Worm (Caenorhabditis elegans): ENCODE measurements around the gene Y49A3A.4.
A peak's percentile ranks its signal among the peaks of the same experiment; 100 is the strongest.

The Y49A3A.4 gene

DNA sequence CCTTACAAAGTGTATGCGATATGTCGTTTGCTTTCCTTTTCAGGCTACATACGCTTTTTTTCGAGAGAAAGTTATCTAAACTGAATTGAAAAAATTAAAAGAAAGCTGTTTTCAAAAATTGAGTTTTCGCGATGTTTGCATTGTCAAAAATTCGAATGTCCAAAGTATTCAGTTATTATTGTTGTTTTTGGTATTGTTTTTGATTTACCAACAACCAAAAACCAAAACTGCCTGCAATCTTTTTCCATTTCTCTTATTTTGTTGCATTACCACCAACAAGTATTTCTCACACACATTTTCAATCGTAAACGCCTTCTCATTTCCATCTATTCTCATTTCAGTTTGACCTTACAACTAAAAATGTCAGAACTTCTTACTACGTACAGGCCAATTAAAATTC, 29.9 kb downstream of the Y49A3A.4 start, which contains the start of gene pepm-1:
TSS of gene pepm-1 (plus strand) at position 301 of the 400 bp plus-strand sequence.
- TF ChIP-seq blmp-1 (tag; optimal IDR thresholded peaks at IDR 0.05) (peak; percentile 13), nhr-47 (tag; optimal IDR thresholded peaks at IDR 0.05) (no peak)

DNA sequence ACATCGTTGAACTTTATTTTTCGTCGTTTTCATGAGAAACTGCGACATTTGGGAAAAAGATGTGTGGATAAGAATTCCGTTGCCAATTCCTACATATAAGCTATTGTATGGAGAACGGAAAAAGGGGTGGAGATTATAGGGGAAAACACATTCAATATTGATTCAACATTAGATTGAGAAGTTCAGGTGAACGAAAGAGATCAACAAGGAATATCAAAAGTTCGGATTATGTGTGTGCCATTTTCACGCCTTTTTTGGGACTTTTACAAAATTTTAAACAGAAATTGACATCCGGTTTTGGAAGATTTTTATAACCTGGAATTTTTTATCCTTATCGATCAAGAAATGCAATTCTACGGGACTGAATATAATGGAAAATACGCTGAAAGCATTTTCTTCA, 30.9 kb downstream of the Y49A3A.4 start, which contains the start of gene F47B8.5:
TSS of gene F47B8.5 (minus strand) at position 101 of the 400 bp plus-strand sequence.
- no peak for TF ChIP-seq nhr-90 (tag; optimal IDR thresholded peaks at IDR 0.05; ENCODE audit: poor library complexity)
- TF ChIP-seq mep-1 (tag; optimal IDR thresholded peaks at IDR 0.05) = no peak
- no peak for TF ChIP-seq zag-1 (tag; optimal IDR thresholded peaks at IDR 0.05)
- no peak for TF ChIP-seq pag-3 (tag; optimal IDR thresholded peaks at IDR 0.05; ENCODE audit: borderline replicate concordance, insufficient read depth)
- TF ChIP-seq elt-3 (tag; optimal IDR thresholded peaks at IDR 0.05) = no peak
- TF ChIP-seq elt-2 (tag; optimal IDR thresholded peaks at IDR 0.05) = no peak
- TF ChIP-seq nhr-84 (tag; optimal IDR thresholded peaks at IDR 0.05) = no peak
- TF ChIP-seq ceh-90 (tag; optimal IDR thresholded peaks at IDR 0.05) = no peak
- no peak for TF ChIP-seq dpl-1 (GFP tag; optimal IDR thresholded peaks at IDR 0.05)
- no peak for TF ChIP-seq lin-35 (GFP tag; optimal IDR thresholded peaks at IDR 0.05)
- TF ChIP-seq ceh-88 (GFP tag; IDR thresholded peaks at IDR 0.05) = no peak

- TF ChIP-seq isw-1 (GFP tag; IDR thresholded peaks at IDR 0.05) = no peak
- peak; percentile 83 for TF ChIP-seq ceh-8 (GFP tag; optimal IDR thresholded peaks at IDR 0.05)
Measured at ce11 chrV:14324502-14325467, 33.9 kb downstream of the Y49A3A.4 start, which contains the start of the genes F47B8.4 and F47B8.18. Gene F47B8.4 (minus strand): TSS chrV:14324673. Gene F47B8.18 (minus strand): TSS chrV:14325464.

ce11 chrV:14322743-14323142, 35.9 kb downstream of the Y49A3A.4 start, which contains the start of gene F47B8.3:
Gene F47B8.3 (minus strand): TSS chrV:14323003.
- peak; percentile 1 for TF ChIP-seq nhr-90 (tag; optimal IDR thresholded peaks at IDR 0.05; ENCODE audit: poor library complexity)
- TF ChIP-seq unc-62 (GFP tag; optimal IDR thresholded peaks at IDR 0.05) = no peak
- no peak for TF ChIP-seq ceh-8 (GFP tag; optimal IDR thresholded peaks at IDR 0.05)
- TF ChIP-seq dpl-1 (GFP tag; optimal IDR thresholded peaks at IDR 0.05) = peak; percentile 20 to 43 (median 23)
- TF ChIP-seq mef-2 (tag; optimal IDR thresholded peaks at IDR 0.05) = no peak
- TF ChIP-seq hlh-4 (tag; optimal IDR thresholded peaks at IDR 0.05) = no peak
- TF ChIP-seq pag-3 (tag; optimal IDR thresholded peaks at IDR 0.05; ENCODE audit: borderline replicate concordance, insufficient read depth) = peak; percentile 93
- no peak for TF ChIP-seq lin-39 (tag; optimal IDR thresholded peaks at IDR 0.05)
- TF ChIP-seq ces-1 (GFP tag; optimal IDR thresholded peaks at IDR 0.05) = no peak
- TF ChIP-seq aly-2 (tag; optimal IDR thresholded peaks at IDR 0.05) = no peak
- peak; percentile 68 for TF ChIP-seq snu-23 (GFP tag; optimal IDR thresholded peaks at IDR 0.05)
- no peak for TF ChIP-seq ama-1 (optimal IDR thresholded peaks at IDR 0.05)
- no peak for TF ChIP-seq nhr-237 (tag; optimal IDR thresholded peaks at IDR 0.05)
- TF ChIP-seq aha-1 (tag; optimal IDR thresholded peaks at IDR 0.05) = no peak
- TF ChIP-seq ceh-88 (GFP tag; IDR thresholded peaks at IDR 0.05) = no peak
- TF ChIP-seq pqm-1 (tag; optimal IDR thresholded peaks at IDR 0.05) = no peak
- TF ChIP-seq alr-1 (tag; optimal IDR thresholded peaks at IDR 0.05; ENCODE audit: borderline replicate concordance) = no peak
- no peak for TF ChIP-seq sox-4 (tag; optimal IDR thresholded peaks at IDR 0.05)
- no peak for TF ChIP-seq unc-86 (tag; optimal IDR thresholded peaks at IDR 0.05)
- peak in 1 of 2 experiments; percentile 59 for TF ChIP-seq mdl-1 (tag; optimal IDR thresholded peaks at IDR 0.05)
- TF ChIP-seq rnt-1 (tag; optimal IDR thresholded peaks at IDR 0.05) = peak; percentile 47
- no peak for TF ChIP-seq hpl-2 (GFP tag; optimal IDR thresholded peaks at IDR 0.05)
- no peak for TF ChIP-seq isw-1 (GFP tag; IDR thresholded peaks at IDR 0.05)
- TF ChIP-seq nhr-19 (GFP tag; conservative IDR thresholded peaks at IDR 0.05) = peak; percentile 20; the same call in 1 of the 2 replicates
- no peak for TF ChIP-seq nhr-85 (tag)
- peak; percentile 22 for TF ChIP-seq fos-1 (tag; optimal IDR thresholded peaks at IDR 0.05)
- no peak for TF ChIP-seq ceh-90 (tag; optimal IDR thresholded peaks at IDR 0.05)
- no peak for TF ChIP-seq unc-130 (tag; optimal IDR thresholded peaks at IDR 0.05)
- no peak for TF ChIP-seq elt-2 (tag; optimal IDR thresholded peaks at IDR 0.05)
- peak; percentile 92 for TF ChIP-seq lin-14 (GFP tag; optimal IDR thresholded peaks at IDR 0.05)
- TF ChIP-seq ztf-11 (tag; optimal IDR thresholded peaks at IDR 0.05) = no peak
- TF ChIP-seq elt-3 (tag; optimal IDR thresholded peaks at IDR 0.05) = no peak
- peak in 2 of 3 experiments; percentile 17 to 19 for TF ChIP-seq ceh-82 (tag; optimal IDR thresholded peaks at IDR 0.05)
- TF ChIP-seq nhr-12 (tag; optimal IDR thresholded peaks at IDR 0.05) = no peak
- no peak for TF ChIP-seq skn-1 (tag; optimal IDR thresholded peaks at IDR 0.05)
- peak; percentile 19 to 60 for TF ChIP-seq lsy-2 (tag; optimal IDR thresholded peaks at IDR 0.05)
- TF ChIP-seq ceh-63 (GFP tag; optimal IDR thresholded peaks at IDR 0.05) = no peak

All from whole organism, L1 larva.